Worm (Caenorhabditis elegans) whole organism, L4 larva: Measurements from ENCODE around the gene srsx-3.
A peak's percentile ranks its signal among the peaks of the same experiment; 100 is the strongest.

Experiments used
- D1046.2 ChIP-seq: fragments of 200-800 bp; sonication (Bioruptor generic); IDR thresholded peaks from 2 replicates; pipeline ENCODE4 v1.3.6; 2022; ENCODE audit warnings: missing genetic modification characterization, missing compliant biosample characterization
- F37D6.2 ChIP-seq: sonication (generic microtip); optimal IDR thresholded peaks from 2 replicates; lab custom pipeline; 2016; ENCODE audit warnings: mild to moderate bottlenecking, missing genetic modification characterization, missing compliant biosample characterization
- F49E8.2 ChIP-seq: sonication (generic microtip); optimal IDR thresholded peaks from 2 replicates; lab custom pipeline; 2016; ENCODE audit warnings: missing compliant biosample characterization, mild to moderate bottlenecking, missing genetic modification characterization, borderline replicate concordance
- R02D3.7 ChIP-seq: fragments of 150-350 bp; sonication (generic microtip); optimal IDR thresholded peaks from 3 replicates; lab custom pipeline; 2014; ENCODE audit warnings: missing biosample characterization, missing genetic modification characterization
- T26A8.4 ChIP-seq: fragments of 200-800 bp; sonication (Bioruptor generic); IDR thresholded peaks from 2 replicates; pipeline ENCODE4 v1.3.6; 2022; ENCODE audit warnings: missing genetic modification characterization, missing compliant biosample characterization
- Y48G9A.11 ChIP-seq: fragments of 200-800 bp; sonication (Bioruptor generic); IDR thresholded peaks from 2 replicates; pipeline ENCODE4 v1.3.6; 2022; ENCODE audit warnings: missing genetic modification reagents, missing genetic modification characterization, missing compliant biosample characterization
- ZK337.2 ChIP-seq: fragments of 200-800 bp; sonication (Bioruptor generic); IDR thresholded peaks from 2 replicates; pipeline ENCODE4 v1.3.6; 2022; ENCODE audit warnings: missing genetic modification reagents, missing genetic modification characterization, missing compliant biosample characterization
- ZK546.5 ChIP-seq, 2 experiments: sonication (generic microtip); optimal IDR thresholded peaks; 2 replicates each; lab custom pipeline; 2017; ENCODE audit warnings: missing biosample characterization in 2 of 2, missing genetic modification characterization in 2 of 2
- aha-1 ChIP-seq: fragments of 150-350 bp; peaks from one replicate; lab custom pipeline; 2014; ENCODE audit warnings: missing biosample characterization, missing genetic modification characterization
- aly-2 ChIP-seq: sonication (generic microtip); optimal IDR thresholded peaks from 2 replicates; lab custom pipeline; 2018; ENCODE audit warnings: missing biosample characterization, missing genetic modification characterization
- ceh-44 ChIP-seq: fragments of 200-800 bp; sonication (Bioruptor generic); IDR thresholded peaks from 2 replicates; pipeline ENCODE4 v1.3.6; 2022; ENCODE audit warnings: missing genetic modification reagents, missing genetic modification characterization, missing compliant biosample characterization
- ceh-62 ChIP-seq: sonication (generic microtip); optimal IDR thresholded peaks from 2 replicates; lab custom pipeline; 2017; ENCODE audit warnings: missing biosample characterization, missing genetic modification characterization
- daf-16 ChIP-seq, 3 experiments: sonication (generic microtip); optimal IDR thresholded peaks; 2 replicates each; lab custom pipeline; 2016 to 2017; ENCODE audit warnings: missing genetic modification characterization in 3 of 3, missing genetic modification reagents in 3 of 3, mild to moderate bottlenecking in 2 of 3, missing compliant biosample characterization in 2 of 3, missing biosample characterization in 1 of 3, moderate library complexity in 1 of 3
- egl-43 ChIP-seq: fragments of 200-800 bp; sonication (Bioruptor generic); IDR thresholded peaks from 2 replicates; pipeline ENCODE4 v1.3.6; 2022; ENCODE audit warnings: missing genetic modification reagents, missing genetic modification characterization, missing compliant biosample characterization
- hmg-1.1 ChIP-seq: fragments of 200-800 bp; sonication (Bioruptor generic); IDR thresholded peaks from 2 replicates; pipeline ENCODE4 v1.3.6; 2022; ENCODE audit warnings: missing genetic modification reagents, missing genetic modification characterization, missing compliant biosample characterization
- lsy-2 ChIP-seq, 2 experiments: fragments of 150-350 bp in 1 of 2; sonication (generic microtip) in 1 of 2; optimal IDR thresholded peaks; 2 replicates each; lab custom pipeline; 2014 to 2017; ENCODE audit warnings: missing biosample characterization in 2 of 2, missing genetic modification characterization in 2 of 2
- mes-2 ChIP-seq: sonication (generic microtip); optimal IDR thresholded peaks from 2 replicates; lab custom pipeline; 2016; ENCODE audit warnings: missing genotype, mild to moderate bottlenecking, missing genetic modification characterization, missing compliant biosample characterization; ENCODE audit not compliant: poor library complexity, severe bottlenecking
- mxl-2 ChIP-seq: fragments of 200-800 bp; sonication (Bioruptor generic); conservative IDR thresholded peaks from 2 replicates; pipeline ENCODE4 v1.3.6; 2022; ENCODE audit warnings: missing genetic modification reagents, missing genetic modification characterization, missing compliant biosample characterization
- nhr-10 ChIP-seq: fragments of 150-350 bp; optimal IDR thresholded peaks from 2 replicates; lab custom pipeline; 2014; ENCODE audit warnings: missing biosample characterization, missing genetic modification characterization
- nhr-102 ChIP-seq: sonication (generic microtip); optimal IDR thresholded peaks from 2 replicates; lab custom pipeline; 2016; ENCODE audit warnings: mild to moderate bottlenecking, missing genetic modification characterization, moderate library complexity, missing compliant biosample characterization
- nhr-28 ChIP-seq: fragments of 150-350 bp; optimal IDR thresholded peaks from 2 replicates; lab custom pipeline; 2014; ENCODE audit warnings: missing biosample characterization, missing genetic modification characterization
- nhr-42 ChIP-seq: fragments of 200-800 bp; sonication (Bioruptor generic); IDR thresholded peaks from 2 replicates; pipeline ENCODE4 v1.3.6; 2022; ENCODE audit warnings: missing genetic modification characterization, missing compliant biosample characterization
- pha-4 ChIP-seq, 2 experiments: fragments of 150-350 bp in 1 of 2; fragments of 200-800 bp in 1 of 2; sonication (Bioruptor generic) in 1 of 2; IDR thresholded peaks in 1 of 2; optimal IDR thresholded peaks in 1 of 2; 2 replicates each; pipeline versions ENCODE4 v1.3.6 to Lab custom; 2014 to 2022; ENCODE audit warnings: missing genetic modification characterization in 2 of 2, missing genetic modification reagents in 2 of 2, missing biosample characterization in 1 of 2, missing compliant biosample characterization in 1 of 2
- php-3 ChIP-seq: fragments of 200-800 bp; sonication (Bioruptor generic); IDR thresholded peaks from 2 replicates; pipeline ENCODE4 v1.3.6; 2022; ENCODE audit warnings: missing genetic modification reagents, missing genetic modification characterization, missing compliant biosample characterization
- saeg-2 ChIP-seq: fragments of 200-800 bp; sonication (Bioruptor generic); IDR thresholded peaks from 2 replicates; pipeline ENCODE4 v1.3.6; 2022; ENCODE audit warnings: missing genetic modification reagents, missing genetic modification characterization, missing compliant biosample characterization
- sdz-12 ChIP-seq: fragments of 200-800 bp; sonication (Bioruptor generic); optimal IDR thresholded peaks from 2 replicates; lab custom pipeline; 2018; ENCODE audit warnings: mild to moderate bottlenecking, missing genetic modification characterization, missing compliant biosample characterization
- snpc-1.2 ChIP-seq: fragments of 200-800 bp; sonication (Bioruptor generic); IDR thresholded peaks from 2 replicates; pipeline ENCODE4 v1.3.6; 2022; ENCODE audit warnings: missing genetic modification reagents, missing genetic modification characterization, missing compliant biosample characterization
- tra-1 ChIP-seq: fragments of 200-800 bp; sonication (Bioruptor generic); IDR thresholded peaks from 2 replicates; pipeline ENCODE4 v1.3.6; 2022; ENCODE audit warnings: missing genetic modification reagents, missing genetic modification characterization, missing compliant biosample characterization
- unc-130 ChIP-seq: sonication (generic microtip); optimal IDR thresholded peaks from 2 replicates; lab custom pipeline; 2016; ENCODE audit warnings: missing genetic modification reagents, missing genetic modification characterization, missing compliant biosample characterization
- unc-39 ChIP-seq: sonication (generic microtip); optimal IDR thresholded peaks from 2 replicates; lab custom pipeline; 2017; ENCODE audit warnings: missing biosample characterization, missing genetic modification characterization
- unc-62 ChIP-seq, 3 experiments: fragments of 150-350 bp in 1 of 3; sonication (generic microtip); optimal IDR thresholded peaks in 2 of 3; peaks in 1 of 3; 1 replicate in 1 of 3; 2 replicates in 2 of 3; lab custom pipeline; 2014 to 2017; ENCODE audit warnings: missing biosample characterization in 3 of 3, missing genetic modification characterization in 3 of 3, missing genetic modification reagents in 3 of 3, missing genotype in 1 of 3
- zag-1 ChIP-seq: fragments of 150-350 bp; optimal IDR thresholded peaks from 2 replicates; lab custom pipeline; 2014; ENCODE audit warnings: missing biosample characterization, missing genetic modification characterization
- ztf-11 ChIP-seq: fragments of 150-350 bp; optimal IDR thresholded peaks from 2 replicates; lab custom pipeline; 2014; ENCODE audit warnings: missing biosample characterization, missing genetic modification characterization

The srsx-3 gene

DNA sequence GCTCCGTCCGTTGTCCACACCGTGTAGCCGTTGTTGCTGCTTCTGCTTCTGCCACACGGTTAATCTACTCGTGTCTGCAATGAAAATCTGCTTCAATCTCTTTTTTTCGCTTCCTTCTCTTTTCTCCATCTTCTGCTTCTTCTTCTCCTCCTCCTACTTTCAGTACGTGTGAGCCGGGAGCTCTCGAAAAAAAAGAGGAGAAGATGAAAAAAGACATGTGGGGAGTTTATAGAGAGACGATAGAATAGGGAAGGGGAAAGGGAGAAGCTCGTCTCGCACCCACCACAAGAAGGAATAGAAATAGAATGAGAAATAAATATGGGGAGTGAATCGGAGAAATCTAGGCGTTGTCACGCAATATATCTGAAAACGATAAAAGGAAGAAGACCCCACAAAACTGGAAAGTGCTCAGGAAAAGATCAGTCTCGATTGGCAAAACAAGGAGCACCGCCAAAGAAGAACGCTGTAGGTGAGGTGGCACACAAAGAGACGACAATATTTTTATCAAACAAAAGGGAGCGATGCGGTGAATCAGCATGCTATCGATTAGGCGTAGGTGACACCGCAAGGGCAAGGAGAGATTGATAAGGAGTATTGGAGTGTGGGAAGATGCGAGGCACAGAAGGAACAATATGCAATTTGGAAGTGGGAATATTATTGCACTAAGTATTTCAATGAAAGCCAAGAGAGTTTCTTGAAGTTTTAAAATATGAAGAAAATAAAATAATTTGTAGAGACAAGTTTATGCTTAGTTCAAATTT, 40.8 kb upstream of the srsx-3 start, which contains the start of gene let-413 (continued):
- TF ChIP-seq ztf-11 (no peak), F37D6.2 (tag; lab: Kevin White, UChicago) (no peak), hmg-1.1 (GFP tag; lab: Robert Waterston, UW) (no peak), unc-130 (no peak), php-3 (no peak), pha-4 (GFP tag; IDR thresholded peaks at IDR 0.05; lab: Robert Waterston, UW) (0 out of 2 replicates have a peak, but pooled peaks have one; percentile 27), pha-4 (tag; optimal IDR thresholded peaks at IDR 0.05; lab: Kevin White, UChicago) (no peak), lsy-2 (tag; optimal IDR thresholded peaks at IDR 0.05; lab: Kevin White, UChicago) (peak in 1 of 2 experiments; percentile 23)

DNA sequence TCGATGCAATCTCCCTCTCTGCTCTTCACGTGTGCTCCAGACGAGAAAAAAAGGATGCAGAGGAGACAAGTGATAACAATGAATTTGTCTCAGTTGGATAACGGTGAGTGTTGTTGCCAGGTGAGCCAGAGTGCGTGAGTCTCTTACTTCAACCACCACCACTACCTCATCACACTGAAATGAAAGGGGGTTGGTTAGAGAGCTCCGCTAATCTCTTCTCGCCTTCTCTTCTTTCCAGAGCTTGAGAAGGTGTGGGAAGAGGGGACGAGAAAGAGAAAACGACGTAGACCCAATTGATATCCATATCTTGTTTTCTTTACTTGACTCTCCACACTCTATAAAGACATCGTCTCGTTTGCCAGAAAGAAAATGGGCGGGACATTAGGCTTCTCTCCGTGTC, 34.3 kb upstream of the srsx-3 start:
- peak; percentile 94 for TF ChIP-seq aha-1
- peak in 1 of 2 experiments; percentile 86 for TF ChIP-seq unc-62 (GFP tag; optimal IDR thresholded peaks at IDR 0.05 in 1 of 2; lab: Kevin White, UChicago)
- no peak for TF ChIP-seq unc-62 (tag; optimal IDR thresholded peaks at IDR 0.05; lab: Kevin White, UChicago)
- TF ChIP-seq ZK546.5 (tag; optimal IDR thresholded peaks at IDR 0.05; lab: Kevin White, UChicago): no peak

DNA sequence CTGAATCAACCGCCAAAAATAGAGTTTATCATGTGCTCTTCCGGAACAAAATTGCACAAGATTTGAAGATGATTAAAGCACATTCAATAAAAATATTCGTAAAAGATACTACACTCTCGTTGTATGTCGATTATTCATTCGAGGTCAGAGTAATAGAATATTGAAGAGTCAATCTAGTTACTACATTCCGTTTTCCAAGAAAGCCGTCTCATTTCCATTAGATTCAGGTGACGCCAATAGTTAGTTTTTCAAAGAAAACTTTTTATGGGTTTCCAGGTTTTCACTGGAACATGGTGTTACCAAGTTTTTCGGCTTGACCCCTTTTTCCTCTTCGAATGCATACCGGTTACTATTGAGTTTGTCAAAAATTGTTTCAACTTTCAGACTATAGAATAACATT, 33.5 kb upstream of the srsx-3 start:
- TF ChIP-seq php-3 (no peak), Y48G9A.11 (no peak), F49E8.2 (tag; lab: Kevin White, UChicago) (no peak), nhr-10 (tag; lab: Kevin White, UChicago) (no peak)

DNA sequence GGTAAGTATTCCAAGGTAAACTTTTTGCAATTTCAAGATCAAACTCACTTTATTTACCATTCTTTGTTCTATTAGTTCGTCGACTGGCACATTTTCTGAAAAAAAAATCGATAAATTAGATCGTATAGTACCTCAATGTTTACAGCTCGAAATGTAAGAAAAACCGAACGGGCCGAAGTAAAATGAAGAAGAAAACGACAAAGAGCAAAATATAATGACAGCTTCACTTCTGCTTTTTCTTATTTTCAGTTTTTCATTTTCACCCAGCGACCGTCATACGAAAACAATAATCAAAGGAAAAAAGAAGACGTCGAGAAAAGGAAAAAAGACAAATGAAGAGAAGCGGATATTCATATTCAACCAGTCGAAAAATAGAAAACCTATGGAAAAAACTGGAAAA, 32.1 kb upstream of the srsx-3 start, which contains the start of gene che-7:
che-7 (minus strand) TSS at position 101 of the 400 bp plus-strand sequence.
- TF ChIP-seq tra-1 (GFP tag; lab: Robert Waterston, UW) (no peak), ceh-62 (no peak), nhr-42 (GFP tag; lab: Robert Waterston, UW) (no peak), ZK337.2 (GFP tag; lab: Robert Waterston, UW) (no peak), saeg-2 (GFP tag; lab: Robert Waterston, UW) (no peak)

DNA sequence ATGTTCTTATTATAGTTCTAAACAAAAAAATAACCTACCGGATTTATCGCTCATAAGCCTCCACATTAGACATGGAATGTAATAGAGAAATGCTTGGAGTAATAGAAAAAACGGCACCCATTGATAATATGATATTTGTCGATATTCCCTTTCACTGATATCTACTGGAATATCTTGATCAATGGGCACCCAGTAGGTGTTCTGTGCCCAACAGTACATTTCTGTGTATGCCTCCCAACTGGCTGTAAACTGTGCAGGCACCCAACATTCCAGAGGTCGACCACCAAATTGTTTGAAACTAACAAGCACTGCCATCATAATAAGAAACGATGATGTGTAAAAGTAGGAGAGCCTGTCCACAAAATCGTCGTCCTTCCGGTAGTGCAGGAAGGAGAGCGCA, 27.4 kb upstream of the srsx-3 start:
- TF ChIP-seq unc-62 (GFP tag; optimal IDR thresholded peaks at IDR 0.05 in 1 of 2; lab: Kevin White, UChicago): peak in 1 of 2 experiments; percentile 96
- TF ChIP-seq unc-62 (tag; optimal IDR thresholded peaks at IDR 0.05; lab: Kevin White, UChicago): no peak
- no peak for TF ChIP-seq hmg-1.1 (GFP tag; lab: Robert Waterston, UW)
- TF ChIP-seq T26A8.4 (GFP tag; lab: Robert Waterston, UW): no peak
- no peak for TF ChIP-seq nhr-28 (tag; lab: Kevin White, UChicago)
- no peak for TF ChIP-seq sdz-12
- TF ChIP-seq egl-43 (GFP tag; lab: Robert Waterston, UW): no peak
- no peak for TF ChIP-seq ZK337.2 (GFP tag; lab: Robert Waterston, UW)
- TF ChIP-seq, all 104 proteins: peak for 1

DNA sequence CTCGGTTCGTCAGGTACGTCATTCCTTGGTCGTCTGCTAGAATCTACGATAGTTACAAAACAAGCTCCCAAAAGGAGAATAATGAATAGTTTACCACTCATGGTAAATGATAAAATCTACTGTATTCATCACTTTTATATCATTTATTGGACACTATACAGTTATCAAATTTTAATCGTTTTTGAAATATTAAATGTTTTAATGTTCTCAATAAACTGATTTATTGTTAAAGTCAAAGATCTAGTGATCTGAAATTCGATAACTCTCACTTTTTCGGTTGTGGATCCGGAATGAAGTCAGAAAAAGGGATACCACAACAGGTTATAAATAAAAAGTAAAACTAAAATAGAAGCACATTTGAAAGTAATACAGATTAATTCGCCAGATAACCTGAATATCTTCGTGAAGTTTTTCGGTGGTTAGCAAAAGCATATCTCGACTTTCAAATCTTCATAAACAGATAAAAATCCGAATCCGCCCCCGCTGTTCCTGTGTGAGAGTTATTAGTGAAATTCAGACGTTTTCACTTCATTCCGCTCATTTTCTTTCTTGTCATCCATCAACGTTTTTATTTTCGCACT, 21.8 kb upstream of the srsx-3 start, which contains the start of the genes clec-217 and F26D11.2:
clec-217 (minus strand) TSS at position 101 of the 581 bp plus-strand sequence.
F26D11.2 (plus strand) TSS at position 531 of the 581 bp plus-strand sequence.
- no peak for TF ChIP-seq mes-2
- no peak for TF ChIP-seq ceh-44 (GFP tag; lab: Robert Waterston, UW)
- TF ChIP-seq D1046.2 (GFP tag; lab: Robert Waterston, UW): no peak
- no peak for TF ChIP-seq php-3
- TF ChIP-seq R02D3.7: no peak
- TF ChIP-seq mxl-2 (GFP tag; lab: Robert Waterston, UW): no peak
- TF ChIP-seq daf-16 (GFP tag; optimal IDR thresholded peaks at IDR 0.05; lab: Kevin White, UChicago): no peak
- no peak for TF ChIP-seq daf-16 (tag; optimal IDR thresholded peaks at IDR 0.05; lab: Kevin White, UChicago)
- TF ChIP-seq aly-2: no peak
- TF ChIP-seq zag-1 (tag; lab: Kevin White, UChicago): no peak
- no peak for TF ChIP-seq ZK546.5 (tag; optimal IDR thresholded peaks at IDR 0.05; lab: Kevin White, UChicago)
- TF ChIP-seq sdz-12: no peak
- no peak for TF ChIP-seq unc-39 (tag; lab: Kevin White, UChicago)
- no peak for TF ChIP-seq snpc-1.2
- no peak for TF ChIP-seq nhr-102 (tag; lab: Kevin White, UChicago)
